Fruit fly (Drosophila melanogaster) whole organism, wandering third instar larva: ENCODE data around the gene Mps1.

Source experiments
- Abd-B ChIP-seq: fragments of >200 bp; optimal IDR thresholded peaks from 2 replicates; lab custom pipeline; 2017; ENCODE audit warnings: missing biosample characterization, missing genetic modification characterization
- CG32264 ChIP-seq: fragments of 200-800 bp; sonication (Bioruptor generic); optimal IDR thresholded peaks from 2 replicates; lab custom pipeline; 2016; ENCODE audit warnings: missing biosample characterization, missing genetic modification characterization
- CG9705 ChIP-seq: fragments of 200-800 bp; sonication (Bioruptor generic); optimal IDR thresholded peaks from 2 replicates; lab custom pipeline; 2018; ENCODE audit warnings: missing biosample characterization, mild to moderate bottlenecking, missing genetic modification characterization
- CrebA ChIP-seq: fragments of 200-800 bp; sonication (Bioruptor generic); optimal IDR thresholded peaks from 2 replicates; lab custom pipeline; 2016; ENCODE audit warnings: missing biosample characterization, mild to moderate bottlenecking, missing genetic modification characterization, borderline replicate concordance
- Dfd ChIP-seq: fragments of >200 bp; optimal IDR thresholded peaks from 2 replicates; lab custom pipeline; 2017; ENCODE audit warnings: missing biosample characterization, missing genetic modification characterization
- GATAd ChIP-seq: sonication (Bioruptor generic); optimal IDR thresholded peaks from 2 replicates; lab custom pipeline; 2016; ENCODE audit warnings: missing biosample characterization, missing genetic modification characterization
- HLH106 ChIP-seq: fragments of 200-800 bp; optimal IDR thresholded peaks from 3 replicates; lab custom pipeline; 2019; ENCODE audit warnings: missing biosample characterization, mild to moderate bottlenecking, missing genetic modification characterization, moderate library complexity
- Hnf4 ChIP-seq: fragments of 200-800 bp; sonication (Bioruptor generic); optimal IDR thresholded peaks from 2 replicates; lab custom pipeline; 2016; ENCODE audit warnings: missing biosample characterization, mild to moderate bottlenecking, missing genetic modification characterization
- Hr78 ChIP-seq: fragments of >200 bp; optimal IDR thresholded peaks from 2 replicates; lab custom pipeline; 2017; ENCODE audit warnings: missing biosample characterization, missing genetic modification characterization
- Hr83 ChIP-seq: fragments of 200-300 bp; sonication (Bioruptor generic); optimal IDR thresholded peaks from 2 replicates; lab custom pipeline; 2016; ENCODE audit warnings: missing biosample characterization, mild to moderate bottlenecking, missing genetic modification characterization, moderate library complexity; ENCODE audit not compliant: poor library complexity, severe bottlenecking
- Jra ChIP-seq: sonication (Bioruptor generic); optimal IDR thresholded peaks from 2 replicates; lab custom pipeline; 2016; ENCODE audit warnings: missing biosample characterization, missing genetic modification characterization
- Mio ChIP-seq: sonication (Bioruptor generic); optimal IDR thresholded peaks from 2 replicates; lab custom pipeline; 2016; ENCODE audit warnings: missing biosample characterization, missing genetic modification characterization
- OdsH ChIP-seq: fragments of 200-800 bp; sonication (Bioruptor generic); optimal IDR thresholded peaks from 2 replicates; lab custom pipeline; 2016; ENCODE audit warnings: missing biosample characterization, mild to moderate bottlenecking, missing genetic modification characterization
- Rel ChIP-seq, 2 experiments: fragments of 200-800 bp; sonication (Bioruptor generic) in 1 of 2; optimal IDR thresholded peaks; 2 replicates in 1 of 2; 3 replicates in 1 of 2; lab custom pipeline; 2016 to 2019; ENCODE audit warnings: mild to moderate bottlenecking in 2 of 2, missing biosample characterization in 2 of 2, missing genetic modification characterization in 2 of 2, moderate library complexity in 1 of 2
- Sp1 ChIP-seq: fragments of 200-800 bp; sonication (Bioruptor generic); optimal IDR thresholded peaks from 3 replicates; lab custom pipeline; 2019; ENCODE audit warnings: missing biosample characterization, mild to moderate bottlenecking, missing genetic modification characterization, moderate library complexity
- Vsx2 ChIP-seq: fragments of 200-300, 225-300 bp; sonication (Bioruptor generic); optimal IDR thresholded peaks from 2 replicates; lab custom pipeline; 2018; ENCODE audit warnings: missing biosample characterization, missing genetic modification characterization; ENCODE audit not compliant: partially characterized antibody
- br ChIP-seq: fragments of 200-800 bp; sonication (Bioruptor generic); optimal IDR thresholded peaks from 2 replicates; lab custom pipeline; 2016; ENCODE audit warnings: missing biosample characterization, missing genetic modification characterization
- brk ChIP-seq: fragments of 200-800 bp; sonication (Bioruptor generic); optimal IDR thresholded peaks from 2 replicates; lab custom pipeline; 2016; ENCODE audit warnings: missing biosample characterization, mild to moderate bottlenecking, missing genetic modification characterization
- dl ChIP-seq, 2 experiments: fragments of 175-275, 200-275 bp in 1 of 2; fragments of 200-275 bp in 1 of 2; sonication (Bioruptor generic); optimal IDR thresholded peaks; lab custom pipeline; 2018; ENCODE audit warnings: mild to moderate bottlenecking in 2 of 2, missing biosample characterization in 2 of 2, missing genetic modification characterization in 2 of 2, moderate library complexity in 2 of 2; ENCODE audit not compliant: partially characterized antibody in 2 of 2, insufficient read depth in 1 of 2
- dmrt93B ChIP-seq: fragments of 200-800 bp; sonication (Bioruptor generic); optimal IDR thresholded peaks from 2 replicates; lab custom pipeline; 2018; ENCODE audit warnings: missing biosample characterization, mild to moderate bottlenecking, missing genetic modification characterization
- dsf ChIP-seq: sonication (Bioruptor generic); optimal IDR thresholded peaks from 2 replicates; lab custom pipeline; 2016; ENCODE audit warnings: missing biosample characterization, missing genetic modification characterization, borderline replicate concordance
- ey ChIP-seq: fragments of 200-800 bp; sonication (Bioruptor generic); optimal IDR thresholded peaks from 2 replicates; lab custom pipeline; 2016; ENCODE audit warnings: missing biosample characterization, missing genetic modification characterization
- foxo ChIP-seq, 2 experiments: fragments of 200-800 bp; sonication (Bioruptor generic); optimal IDR thresholded peaks; 2 replicates in 1 of 2; 3 replicates in 1 of 2; lab custom pipeline; 2016 to 2017; ENCODE audit warnings: missing biosample characterization in 2 of 2, missing genetic modification characterization in 2 of 2
- fru ChIP-seq: fragments of 200-800 bp; sonication (Bioruptor generic); optimal IDR thresholded peaks from 3 replicates; lab custom pipeline; 2016; ENCODE audit warnings: missing biosample characterization, mild to moderate bottlenecking, missing genetic modification characterization
- h ChIP-seq: fragments of 200-800 bp; sonication (Bioruptor generic); optimal IDR thresholded peaks from 3 replicates; lab custom pipeline; 2016; ENCODE audit warnings: missing biosample characterization, mild to moderate bottlenecking, missing genetic modification characterization
- lola ChIP-seq: fragments of >200 bp; optimal IDR thresholded peaks from 2 replicates; lab custom pipeline; 2017; ENCODE audit warnings: missing biosample characterization, missing genetic modification characterization
- psq ChIP-seq: fragments of 200-800 bp; sonication (Bioruptor generic); optimal IDR thresholded peaks from 3 replicates; lab custom pipeline; 2017; ENCODE audit warnings: missing biosample characterization, mild to moderate bottlenecking, missing genetic modification characterization, moderate library complexity
- rgr ChIP-seq: fragments of 200-800 bp; sonication (Bioruptor generic); optimal IDR thresholded peaks from 3 replicates; lab custom pipeline; 2016; ENCODE audit warnings: missing biosample characterization, mild to moderate bottlenecking, missing genetic modification characterization
- sage ChIP-seq: fragments of 200-800 bp; sonication (Bioruptor generic); optimal IDR thresholded peaks from 2 replicates; lab custom pipeline; 2016; ENCODE audit warnings: missing biosample characterization, mild to moderate bottlenecking, missing genetic modification characterization
- tai ChIP-seq: sonication (Bioruptor generic); optimal IDR thresholded peaks from 2 replicates; lab custom pipeline; 2016; ENCODE audit warnings: missing biosample characterization, missing genetic modification characterization
- usp ChIP-seq: fragments of >200 bp; optimal IDR thresholded peaks from 2 replicates; lab custom pipeline; 2017; ENCODE audit warnings: missing biosample characterization, missing genetic modification characterization
- woc ChIP-seq: sonication (Bioruptor generic); optimal IDR thresholded peaks from 2 replicates; lab custom pipeline; 2016; ENCODE audit warnings: missing biosample characterization, mild to moderate bottlenecking, missing genetic modification characterization

Mps1 gene

dm6 chr3R:17667987-17668386 lies 3.1 kb upstream of the Mps1 start:
- no peak for TF ChIP-seq Hr78
- TF ChIP-seq, all 38 proteins: peak for 0

DNA sequence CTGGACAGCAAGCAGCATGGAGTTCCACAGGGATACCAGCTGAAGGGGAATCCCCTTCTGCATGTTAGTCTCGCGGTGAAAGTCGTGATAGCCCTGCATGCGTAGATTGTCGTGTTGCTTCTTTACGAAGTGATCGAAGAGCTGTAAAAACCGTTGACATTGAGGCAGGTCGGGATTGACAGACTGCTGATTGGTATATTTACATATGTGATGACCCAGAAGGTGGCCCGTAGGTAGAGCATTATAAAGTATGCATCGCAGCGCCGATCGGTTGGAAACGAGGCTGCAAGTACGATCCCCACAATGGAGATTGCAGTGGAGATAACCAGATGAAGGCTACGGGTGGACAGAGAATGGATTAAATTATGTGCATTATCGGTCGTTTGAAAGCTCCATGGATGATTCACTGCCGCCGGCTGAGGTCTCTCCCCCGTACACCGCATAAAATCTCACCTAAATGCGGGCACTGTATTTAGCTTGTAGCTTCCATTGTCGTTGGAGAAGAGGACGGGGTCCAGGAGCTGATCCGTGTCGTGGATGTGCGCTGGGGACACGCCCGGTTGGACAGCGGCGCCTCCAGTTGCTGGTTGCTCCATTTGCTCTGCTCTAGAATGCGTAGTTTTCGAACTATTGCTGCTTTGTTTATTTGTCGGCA lies 742 bp upstream of the Mps1 start:
- TF ChIP-seq Jra (GFP tag; lab: Kevin White, UChicago) (peak; percentile 54), Mio (GFP tag; lab: Kevin White, UChicago) (no peak), Rel (GFP tag; optimal IDR thresholded peaks at IDR 0.05; lab: Kevin White, UChicago) (no peak), Rel (tag; optimal IDR thresholded peaks at IDR 0.05; lab: Kevin White, UChicago) (peak; percentile 82)

- no peak for TF ChIP-seq CrebA (GFP tag; lab: Kevin White, UChicago)
- no peak for TF ChIP-seq Rel (GFP tag; optimal IDR thresholded peaks at IDR 0.05; lab: Kevin White, UChicago)
- peak; percentile 96 for TF ChIP-seq Rel (tag; optimal IDR thresholded peaks at IDR 0.05; lab: Kevin White, UChicago)
These were observed 7.2 kb downstream of the Mps1 start for dm6 chr3R:17678138-17678873.

DNA sequence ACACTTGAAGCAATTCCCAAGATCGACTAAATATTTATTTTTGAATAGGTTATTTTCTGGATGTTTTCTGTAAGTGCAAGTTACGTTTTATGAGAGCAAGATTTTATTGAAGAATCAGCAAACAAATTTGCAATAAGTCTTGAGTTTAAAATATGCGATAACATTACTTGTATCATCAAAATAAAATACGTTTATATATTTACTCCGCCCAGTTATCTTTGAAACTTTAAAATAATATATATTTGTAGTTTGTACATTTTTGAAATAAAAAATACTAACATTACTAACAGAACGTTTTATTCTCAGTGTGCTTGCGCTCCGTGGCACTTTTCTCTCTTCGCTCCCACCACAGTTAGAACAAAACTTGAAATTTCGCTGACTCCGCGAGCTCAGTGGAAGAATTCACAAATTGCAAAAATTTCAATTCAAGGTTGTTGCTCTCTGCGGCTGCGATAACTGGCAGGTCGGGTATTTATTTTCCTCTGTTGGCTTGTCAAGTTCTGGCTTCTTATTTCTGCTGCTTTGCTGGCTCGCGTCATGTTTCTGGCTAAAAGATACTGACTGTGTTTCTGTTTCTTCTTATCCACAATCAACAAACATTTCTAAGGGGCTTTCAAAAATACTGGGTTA lies 8.4 kb downstream of the Mps1 start:
- TF ChIP-seq Rel (GFP tag; optimal IDR thresholded peaks at IDR 0.05; lab: Kevin White, UChicago) (peak; percentile 59), Rel (tag; optimal IDR thresholded peaks at IDR 0.05; lab: Kevin White, UChicago) (peak; percentile 66), woc (GFP tag; lab: Kevin White, UChicago) (peak; percentile 84), tai (GFP tag; lab: Kevin White, UChicago) (peak; percentile 33), fru (GFP tag; lab: Kevin White, UChicago) (peak; percentile 88), dmrt93B (peak; percentile 82), dsf (GFP tag; lab: Kevin White, UChicago) (peak; percentile 67), usp (GFP tag; lab: Kevin White, UChicago) (peak; percentile 33), psq (GFP tag; lab: Kevin White, UChicago) (peak; percentile 87), dl (GFP tag; optimal IDR thresholded peaks at IDR 0.05; lab: Kevin White, UChicago; ENCODE audit: insufficient read depth in 1 of 2, partially characterized antibody in 2 of 2) (no peak), Jra (GFP tag; lab: Kevin White, UChicago) (peak; percentile 23), Vsx2 (GFP tag; lab: Kevin White, UChicago) (no peak), CG32264 (GFP tag; lab: Kevin White, UChicago) (peak; percentile 48), rgr (GFP tag; lab: Kevin White, UChicago) (peak; percentile 86), Mio (GFP tag; lab: Kevin White, UChicago) (peak; percentile 8), Dfd (GFP tag; lab: Kevin White, UChicago) (no peak), lola (no peak), Sp1 (GFP tag; lab: Kevin White, UChicago) (peak; percentile 95), br (peak; percentile 86), OdsH (GFP tag; lab: Kevin White, UChicago) (peak; percentile 89), Hr83 (GFP tag; lab: Kevin White, UChicago) (no peak), GATAd (GFP tag; lab: Kevin White, UChicago) (no peak), h (GFP tag; lab: Kevin White, UChicago) (peak; percentile 90), foxo (GFP tag; optimal IDR thresholded peaks at IDR 0.05; lab: Kevin White, UChicago) (peak; percentile 33 to 93), sage (GFP tag; lab: Kevin White, UChicago) (peak; percentile 85), brk (peak; percentile 89), Abd-B (GFP tag; lab: Kevin White, UChicago) (no peak), ey (GFP tag; lab: Kevin White, UChicago) (peak; percentile 88), Hnf4 (peak; percentile 80), HLH106 (tag; lab: Kevin White, UChicago) (peak; percentile 92), CG9705 (GFP tag; lab: Kevin White, UChicago) (peak; percentile 76)
